Fruit fly (Drosophila melanogaster) whole organism, embryonic: Measurements from ENCODE around the gene CG9360.

Source experiments
- Blimp-1 ChIP-seq: fragments of 200-800 bp; sonication (Bioruptor generic); optimal IDR thresholded peaks from 3 replicates; lab custom pipeline; 2018; ENCODE audit warnings: missing biosample characterization, missing genetic modification characterization, mild to moderate bottlenecking, moderate library complexity, missing genetic modification reagents
- CG11695 ChIP-seq: fragments of 200-800 bp; sonication (Bioruptor generic); IDR thresholded peaks from 3 replicates; pipeline ENCODE4 v1.3.6; 2022; ENCODE audit warnings: missing biosample characterization, missing genetic modification characterization
- CG14441 ChIP-seq: fragments of 200-800 bp; sonication (Bioruptor generic); IDR thresholded peaks from 2 replicates; pipeline ENCODE4 v1.3.6; 2022; ENCODE audit warnings: missing biosample characterization, missing genetic modification characterization
- CG15073 ChIP-seq: fragments of 200-800 bp; sonication (Bioruptor generic); optimal IDR thresholded peaks from 2 replicates; lab custom pipeline; 2016; ENCODE audit warnings: missing biosample characterization, missing genetic modification characterization
- CG15514 ChIP-seq: fragments of 200-800 bp; sonication (Bioruptor generic); optimal IDR thresholded peaks from 3 replicates; lab custom pipeline; 2017; ENCODE audit warnings: missing biosample characterization, missing genetic modification characterization, mild to moderate bottlenecking, moderate library complexity, missing genetic modification reagents
- CG1602 ChIP-seq: fragments of 200-800 bp; sonication (Bioruptor generic); optimal IDR thresholded peaks from 3 replicates; lab custom pipeline; 2016; ENCODE audit warnings: missing biosample characterization, missing genetic modification characterization
- CG2875 ChIP-seq: fragments of 200-800 bp; sonication (Bioruptor generic); optimal IDR thresholded peaks from 2 replicates; lab custom pipeline; 2017; ENCODE audit warnings: missing biosample characterization, mild to moderate bottlenecking, missing genetic modification characterization, missing genetic modification reagents
- CG3407 ChIP-seq: fragments of 200-800 bp; sonication (Bioruptor generic); optimal IDR thresholded peaks from 2 replicates; lab custom pipeline; 2018; ENCODE audit warnings: missing biosample characterization, mild to moderate bottlenecking, missing genetic modification characterization
- CG4404 ChIP-seq: fragments of 200-800 bp; sonication (Bioruptor generic); IDR thresholded peaks from 2 replicates; pipeline ENCODE4 v1.3.6; 2022; ENCODE audit warnings: missing biosample characterization, missing genetic modification characterization
- CG7786 ChIP-seq: fragments of 200-800 bp; sonication (Bioruptor generic); optimal IDR thresholded peaks from 2 replicates; lab custom pipeline; 2016; ENCODE audit warnings: missing biosample characterization, missing genetic modification characterization
- CG8924 ChIP-seq: fragments of 200-800 bp; optimal IDR thresholded peaks from 3 replicates; lab custom pipeline; 2019; ENCODE audit warnings: missing biosample characterization, mild to moderate bottlenecking, missing genetic modification characterization, moderate library complexity
- CG9609 ChIP-seq: fragments of 200-800 bp; sonication (Bioruptor generic); optimal IDR thresholded peaks from 3 replicates; lab custom pipeline; 2016; ENCODE audit warnings: missing biosample characterization, missing genetic modification characterization
- CG9876 ChIP-seq: fragments of 200-800 bp; sonication (Bioruptor generic); optimal IDR thresholded peaks from 2 replicates; lab custom pipeline; 2016; ENCODE audit warnings: missing biosample characterization, missing genetic modification characterization
- CHES-1-like ChIP-seq: fragments of 200-800 bp; sonication (Bioruptor generic); optimal IDR thresholded peaks from 2 replicates; lab custom pipeline; 2016; ENCODE audit warnings: missing biosample characterization, missing genetic modification characterization
- Deaf1 ChIP-seq: fragments of 200-800 bp; optimal IDR thresholded peaks from 3 replicates; lab custom pipeline; 2019; ENCODE audit warnings: missing biosample characterization, mild to moderate bottlenecking, missing genetic modification characterization, moderate library complexity
- E2f1 ChIP-seq: fragments of 200-800 bp; sonication (Bioruptor generic); IDR thresholded peaks from 2 replicates; pipeline ENCODE4 v1.3.6; 2022; ENCODE audit warnings: missing biosample characterization, missing genetic modification characterization
- E2f2 ChIP-seq: fragments of 200-800 bp; sonication (Bioruptor generic); IDR thresholded peaks from 2 replicates; pipeline ENCODE4 v1.3.6; 2022; ENCODE audit warnings: missing biosample characterization, missing genetic modification characterization
- Ets97D ChIP-seq: fragments of 200-800 bp; sonication (Bioruptor generic); optimal IDR thresholded peaks from 3 replicates; lab custom pipeline; 2016; ENCODE audit warnings: missing biosample characterization, missing genetic modification characterization
- Kr ChIP-seq: fragments of 200-800 bp; sonication (Bioruptor generic); optimal IDR thresholded peaks from 2 replicates; lab custom pipeline; 2017; ENCODE audit warnings: missing biosample characterization, mild to moderate bottlenecking, missing genetic modification characterization
- Lhr ChIP-seq: fragments of 200-800 bp; sonication (Bioruptor generic); optimal IDR thresholded peaks from 3 replicates; lab custom pipeline; 2017; ENCODE audit warnings: mild to moderate bottlenecking, missing biosample characterization, missing genetic modification reagents, missing genetic modification characterization
- MBD-R2 ChIP-seq: fragments of 200-800 bp; sonication (Bioruptor generic); IDR thresholded peaks from 2 replicates; pipeline ENCODE4 v1.3.6; 2022; ENCODE audit warnings: missing biosample characterization, missing genetic modification characterization
- MESR4 ChIP-seq: fragments of 200-800 bp; sonication (Bioruptor generic); optimal IDR thresholded peaks from 2 replicates; lab custom pipeline; 2018; ENCODE audit warnings: missing biosample characterization, mild to moderate bottlenecking, missing genetic modification characterization, moderate library complexity
- Mad ChIP-seq: fragments of 200-800 bp; sonication (Bioruptor generic); optimal IDR thresholded peaks from 2 replicates; lab custom pipeline; 2016; ENCODE audit warnings: missing biosample characterization, missing genetic modification characterization
- Pdp1 ChIP-seq, 2 experiments: fragments of 200-800 bp; sonication (Bioruptor generic); optimal IDR thresholded peaks; 3 replicates each; lab custom pipeline; 2016; ENCODE audit warnings: missing biosample characterization in 2 of 2, missing genetic modification characterization in 2 of 2, mild to moderate bottlenecking in 1 of 2, moderate library complexity in 1 of 2
- Ssrp ChIP-seq: fragments of 200-800 bp; sonication (Bioruptor generic); optimal IDR thresholded peaks from 2 replicates; lab custom pipeline; 2018; ENCODE audit warnings: missing biosample characterization, mild to moderate bottlenecking, missing genetic modification characterization, moderate library complexity
- ac ChIP-seq: fragments of 200-800 bp; sonication (Bioruptor generic); optimal IDR thresholded peaks from 3 replicates; lab custom pipeline; 2017; ENCODE audit warnings: missing biosample characterization, mild to moderate bottlenecking, missing genetic modification characterization
- bcd ChIP-seq: fragments of 200-800 bp; sonication (Bioruptor generic); optimal IDR thresholded peaks from 2 replicates; lab custom pipeline; 2017; ENCODE audit warnings: missing biosample characterization, mild to moderate bottlenecking, missing genetic modification characterization
- bsh ChIP-seq, 2 experiments: fragments of 200-800 bp; sonication (Bioruptor generic); optimal IDR thresholded peaks; 2 replicates each; lab custom pipeline; 2017 to 2018; ENCODE audit warnings: mild to moderate bottlenecking in 2 of 2, missing biosample characterization in 2 of 2, missing genetic modification characterization in 2 of 2, moderate library complexity in 1 of 2
- caup ChIP-seq: fragments of 200-800 bp; sonication (Bioruptor generic); optimal IDR thresholded peaks from 3 replicates; lab custom pipeline; 2017; ENCODE audit warnings: missing biosample characterization, mild to moderate bottlenecking, missing genetic modification characterization, moderate library complexity; ENCODE audit not compliant: severe bottlenecking
- chm ChIP-seq: fragments of 200-800 bp; sonication (Bioruptor generic); IDR thresholded peaks from 2 replicates; pipeline ENCODE4 v1.3.6; 2022; ENCODE audit warnings: missing biosample characterization, missing genetic modification characterization
- crol ChIP-seq: fragments of 200-800 bp; sonication (Bioruptor generic); IDR thresholded peaks from 2 replicates; pipeline ENCODE4 v1.3.6; 2022; ENCODE audit warnings: missing biosample characterization, missing genetic modification characterization
- da ChIP-seq: fragments of 200-800 bp; sonication (Bioruptor generic); optimal IDR thresholded peaks from 2 replicates; lab custom pipeline; 2016; ENCODE audit warnings: missing biosample characterization, missing genetic modification characterization
- disco-r ChIP-seq: fragments of 200-800 bp; sonication (Bioruptor generic); optimal IDR thresholded peaks from 2 replicates; lab custom pipeline; 2016; ENCODE audit warnings: missing biosample characterization, missing genetic modification characterization
- dmrt11E ChIP-seq: fragments of 200-800 bp; sonication (Bioruptor generic); optimal IDR thresholded peaks from 3 replicates; lab custom pipeline; 2018; ENCODE audit warnings: missing biosample characterization, mild to moderate bottlenecking, missing genetic modification characterization, moderate library complexity
- fd64A ChIP-seq: fragments of 200-800 bp; sonication (Bioruptor generic); optimal IDR thresholded peaks from 3 replicates; lab custom pipeline; 2018; ENCODE audit warnings: missing biosample characterization, mild to moderate bottlenecking, missing genetic modification characterization
- jing ChIP-seq: fragments of 200-800 bp; sonication (Bioruptor generic); optimal IDR thresholded peaks from 2 replicates; lab custom pipeline; 2018; ENCODE audit warnings: missing biosample characterization, mild to moderate bottlenecking, missing genetic modification characterization
- nmo ChIP-seq: fragments of 200-800 bp; sonication (Bioruptor generic); optimal IDR thresholded peaks from 2 replicates; lab custom pipeline; 2018; ENCODE audit warnings: missing biosample characterization, mild to moderate bottlenecking, missing genetic modification characterization, moderate library complexity
- nom ChIP-seq: fragments of 200-800 bp; sonication (Bioruptor generic); optimal IDR thresholded peaks from 2 replicates; lab custom pipeline; 2017; ENCODE audit warnings: missing biosample characterization, missing genetic modification characterization, mild to moderate bottlenecking, moderate library complexity, missing genetic modification reagents
- peb ChIP-seq: fragments of 200-800 bp; sonication (Bioruptor generic); IDR thresholded peaks from 2 replicates; pipeline ENCODE4 v1.3.6; 2022; ENCODE audit warnings: missing biosample characterization, missing genetic modification characterization
- pfk ChIP-seq: fragments of 200-800 bp; sonication (Bioruptor generic); optimal IDR thresholded peaks from 2 replicates; lab custom pipeline; 2018; ENCODE audit warnings: missing biosample characterization, mild to moderate bottlenecking, missing genetic modification characterization, moderate library complexity
- pnt ChIP-seq: fragments of 200-800 bp; sonication (Bioruptor generic); optimal IDR thresholded peaks from 3 replicates; lab custom pipeline; 2016; ENCODE audit warnings: missing biosample characterization, missing genetic modification characterization
- repo ChIP-seq: fragments of 200-800 bp; sonication (Bioruptor generic); optimal IDR thresholded peaks from 2 replicates; lab custom pipeline; 2016; ENCODE audit warnings: missing biosample characterization, missing genetic modification characterization
- sc ChIP-seq, 3 experiments: fragments of >200 bp in 2 of 3; fragments of 200-800 bp in 1 of 3; sonication (Bioruptor generic) in 1 of 3; optimal IDR thresholded peaks; 2 replicates in 2 of 3; 3 replicates in 1 of 3; lab custom pipeline; 2017; ENCODE audit warnings: mild to moderate bottlenecking in 1 of 3, missing biosample characterization in 1 of 3, missing genetic modification characterization in 1 of 3, missing genetic modification reagents in 1 of 3
- sim ChIP-seq: fragments of 200-800 bp; sonication (Bioruptor generic); IDR thresholded peaks from 2 replicates; pipeline ENCODE4 v1.3.6; 2022; ENCODE audit warnings: missing biosample characterization, missing genetic modification characterization
- ssp ChIP-seq: fragments of 200-800 bp; sonication (Bioruptor generic); IDR thresholded peaks from 2 replicates; pipeline ENCODE4 v1.3.6; 2022; ENCODE audit warnings: missing biosample characterization, missing genetic modification characterization
- stc ChIP-seq: fragments of 200-800 bp; sonication (Bioruptor generic); IDR thresholded peaks from 2 replicates; pipeline ENCODE4 v1.3.6; 2022; ENCODE audit warnings: missing biosample characterization, missing genetic modification characterization
- toy ChIP-seq: fragments of 200-800 bp; sonication (Bioruptor generic); IDR thresholded peaks from 2 replicates; pipeline ENCODE4 v1.3.6; 2022; ENCODE audit warnings: missing biosample characterization, missing genetic modification characterization
- zfh1 ChIP-seq: fragments of 200-800 bp; sonication (Bioruptor generic); IDR thresholded peaks from 3 replicates; pipeline ENCODE4 v1.3.6; 2022; ENCODE audit warnings: missing biosample characterization, missing genetic modification characterization

CG9360 gene

DNA sequence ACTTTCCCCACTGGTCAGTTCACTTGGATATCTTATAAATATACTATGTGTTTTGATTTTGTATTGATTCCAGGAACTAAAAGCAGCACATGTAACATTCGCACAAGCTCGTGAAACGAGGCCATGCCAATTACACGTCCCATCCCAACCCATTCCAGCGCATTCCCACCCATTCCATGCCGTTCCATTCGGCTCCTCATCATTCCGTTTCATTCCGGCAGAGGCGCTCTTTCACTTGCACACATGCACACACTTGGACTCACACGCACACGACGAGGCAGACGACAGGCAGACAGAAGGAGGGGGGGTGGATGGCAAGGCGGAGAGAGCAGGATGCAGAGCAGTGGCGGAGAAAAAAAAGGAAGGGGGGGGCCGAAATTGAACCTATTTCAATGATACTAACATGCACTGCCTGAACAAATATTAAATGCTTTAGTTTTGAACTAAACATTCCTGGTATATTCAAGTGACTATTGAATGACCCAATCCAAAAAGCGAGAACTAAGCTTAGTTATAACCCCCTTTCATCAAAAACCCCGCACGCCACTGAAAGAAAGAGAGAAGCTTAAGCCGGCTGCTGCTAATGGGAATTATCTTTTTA, 11.7 kb upstream of the CG9360 start (continued):
- TF ChIP-seq E2f1 (GFP tag; lab: Robert Waterston, UW): 0 out of 2 replicates have a peak, but pooled peaks have one; percentile 38
- TF ChIP-seq peb (GFP tag; lab: Robert Waterston, UW): peak; percentile 27; the same call in 1 of the 2 replicates
- TF ChIP-seq Pdp1 (GFP tag; optimal IDR thresholded peaks at IDR 0.05; lab: Kevin White, UChicago): peak in 1 of 2 experiments; percentile 48
- no peak for TF ChIP-seq Kr
- no peak for TF ChIP-seq CG11695 (GFP tag; lab: Robert Waterston, UW)
- peak; percentile 32 for TF ChIP-seq jing (GFP tag; lab: Kevin White, UChicago)
- TF ChIP-seq ssp (GFP tag; lab: Robert Waterston, UW): peak; percentile 23; the same call in 1 of the 2 replicates
- no peak for TF ChIP-seq CG9609 (GFP tag; lab: Kevin White, UChicago)
- no peak for TF ChIP-seq toy (GFP tag; lab: Robert Waterston, UW)
- TF ChIP-seq caup (GFP tag; lab: Kevin White, UChicago): peak; percentile 3
- no peak for TF ChIP-seq Mad
- TF ChIP-seq sim: peak; percentile 9; the same call in 1 of the 2 replicates
- TF ChIP-seq pfk: peak; percentile 97
- TF ChIP-seq CG15514 (GFP tag; lab: Kevin White, UChicago): peak; percentile 12
- peak; percentile 41; the same call in 1 of the 2 replicates for TF ChIP-seq CG4404 (GFP tag; lab: Robert Waterston, UW)
- peak; percentile 66 for TF ChIP-seq CG2875 (GFP tag; lab: Kevin White, UChicago)
- TF ChIP-seq Lhr: peak; percentile 12
- TF ChIP-seq nmo (GFP tag; lab: Kevin White, UChicago): peak; percentile 56
- TF ChIP-seq CG7786 (GFP tag; lab: Kevin White, UChicago): peak; percentile 6
- TF ChIP-seq MBD-R2: no peak; the same call in 1 of the 2 replicates
- peak; percentile 38 for TF ChIP-seq fd64A (GFP tag; lab: Kevin White, UChicago)
- 0 out of 2 replicates have a peak, but pooled peaks have one; percentile 17 for TF ChIP-seq CG14441 (GFP tag; lab: Robert Waterston, UW)
- TF ChIP-seq CG9876 (GFP tag; lab: Kevin White, UChicago): no peak
- peak; percentile 15 for TF ChIP-seq repo (GFP tag; lab: Kevin White, UChicago)
- TF ChIP-seq pnt: peak; percentile 57
- peak; percentile 92 for TF ChIP-seq nom (GFP tag; lab: Kevin White, UChicago)
- peak; percentile 55 for TF ChIP-seq bcd (GFP tag; lab: Kevin White, UChicago)
- peak; percentile 51 for TF ChIP-seq Ssrp (tag; lab: Kevin White, UChicago)
- no peak for TF ChIP-seq disco-r (GFP tag; lab: Kevin White, UChicago)
- TF ChIP-seq Blimp-1 (GFP tag; lab: Kevin White, UChicago): peak; percentile 61
- TF ChIP-seq MESR4 (GFP tag; lab: Kevin White, UChicago): no peak
- TF ChIP-seq CG1602 (GFP tag; lab: Kevin White, UChicago): peak; percentile 38
- TF ChIP-seq chm (GFP tag; lab: Robert Waterston, UW): peak; percentile 29; the same call in 1 of the 2 replicates
- TF ChIP-seq crol: peak; percentile 65
- peak; percentile 73 for TF ChIP-seq zfh1
- TF ChIP-seq CG8924 (tag; lab: Kevin White, UChicago): peak; percentile 46
- TF ChIP-seq E2f2 (GFP tag; lab: Robert Waterston, UW): peak; percentile 28
- TF ChIP-seq sc (optimal IDR thresholded peaks at IDR 0.05; lab: Kevin White, UChicago): no peak
- peak; percentile 44 for TF ChIP-seq sc (GFP tag; optimal IDR thresholded peaks at IDR 0.05; lab: Kevin White, UChicago)
- peak; percentile 12 for TF ChIP-seq ac (GFP tag; lab: Kevin White, UChicago)
- TF ChIP-seq Deaf1 (tag; lab: Kevin White, UChicago): peak; percentile 25
- TF ChIP-seq Ets97D: no peak
- TF ChIP-seq da (GFP tag; lab: Kevin White, UChicago): no peak
- TF ChIP-seq bsh (GFP tag; optimal IDR thresholded peaks at IDR 0.05; lab: Kevin White, UChicago): peak; percentile 67 to 91
- peak; percentile 2 for TF ChIP-seq CG15073
- no peak for TF ChIP-seq CHES-1-like (GFP tag; lab: Kevin White, UChicago)
- peak; percentile 84 for TF ChIP-seq dmrt11E (tag; lab: Kevin White, UChicago)
- TF ChIP-seq stc (GFP tag; lab: Robert Waterston, UW): peak; percentile 36; the same call in 1 of the 2 replicates
- peak; percentile 43 for TF ChIP-seq CG3407 (GFP tag; lab: Kevin White, UChicago)
